Fruit fly (Drosophila melanogaster) whole organism, wandering third instar larva: ENCODE data around the gene wge.

Experiments used
- fru ChIP-seq: fragments of 200-800 bp; sonication (Bioruptor generic); optimal IDR thresholded peaks from 3 replicates; lab custom pipeline; 2016; ENCODE audit warnings: missing biosample characterization, mild to moderate bottlenecking, missing genetic modification characterization
- lola ChIP-seq: fragments of >200 bp; optimal IDR thresholded peaks from 2 replicates; lab custom pipeline; 2017; ENCODE audit warnings: missing biosample characterization, missing genetic modification characterization
- pan ChIP-seq: fragments of >200 bp; optimal IDR thresholded peaks from 2 replicates; lab custom pipeline; 2017

dm6 chr3R:22669789-22670426 lies 51.0 kb downstream of the wge start:
- TF ChIP-seq pan (lab: Kevin White, UChicago) (no peak), fru (GFP tag; lab: Kevin White, UChicago) (no peak), lola (GFP tag; lab: Kevin White, UChicago) (no peak)
